Worm (Caenorhabditis elegans): ENCODE data around the gene C46C2.2.

The C46C2.2 gene

ce11 chrIV:9199939-9200202 lies 17.7 kb upstream of the C46C2.2 start, which contains the start of gene wnk-1:
wnk-1 (plus strand) TSS chrIV:9200103.
- TF ChIP-seq mep-1 (tag; optimal IDR thresholded peaks at IDR 0.05) (no peak), hlh-17 (GFP tag; optimal IDR thresholded peaks at IDR 0.05; ENCODE audit: borderline replicate concordance) (no peak)

ce11 chrIV:9210841-9211240 lies 6.7 kb upstream of the C46C2.2 start:
- TF ChIP-seq unc-62 (GFP tag; optimal IDR thresholded peaks at IDR 0.05), result no peak
- TF ChIP-seq nhr-11 (tag; optimal IDR thresholded peaks at IDR 0.05), result no peak
- TF ChIP-seq efl-1 (optimal IDR thresholded peaks at IDR 0.05), result no peak
- peak in 1 of 2 experiments; percentile 63 for TF ChIP-seq efl-1 (GFP tag; optimal IDR thresholded peaks at IDR 0.05 in 1 of 2)
- TF ChIP-seq ceh-88 (GFP tag; IDR thresholded peaks at IDR 0.05), result no peak
- TF ChIP-seq dpl-1 (GFP tag; optimal IDR thresholded peaks at IDR 0.05), result no peak
- TF ChIP-seq fkh-4 (tag; optimal IDR thresholded peaks at IDR 0.05; ENCODE audit: borderline replicate concordance), result no peak
- TF ChIP-seq pag-3 (tag; optimal IDR thresholded peaks at IDR 0.05; ENCODE audit: borderline replicate concordance, insufficient read depth), result no peak
- no peak for TF ChIP-seq zag-1 (tag; optimal IDR thresholded peaks at IDR 0.05)

ce11 chrIV:9212121-9212520 lies 5.4 kb upstream of the C46C2.2 start, which contains the start of gene C46C2.6:
C46C2.6 (plus strand) TSS chrIV:9212421.
- no peak for TF ChIP-seq sox-4 (tag; optimal IDR thresholded peaks at IDR 0.05)
- no peak for TF ChIP-seq hlh-17 (GFP tag; optimal IDR thresholded peaks at IDR 0.05; ENCODE audit: borderline replicate concordance)
- TF ChIP-seq unc-62 (GFP tag; optimal IDR thresholded peaks at IDR 0.05), result no peak
- TF ChIP-seq efl-1 (optimal IDR thresholded peaks at IDR 0.05), result no peak
- TF ChIP-seq efl-1 (GFP tag; optimal IDR thresholded peaks at IDR 0.05 in 1 of 2), result peak in 1 of 2 experiments; percentile 34
- TF ChIP-seq elt-3 (tag; optimal IDR thresholded peaks at IDR 0.05), result no peak
- no peak for TF ChIP-seq ztf-11 (tag; optimal IDR thresholded peaks at IDR 0.05)
- TF ChIP-seq irx-1 (tag; optimal IDR thresholded peaks at IDR 0.05), result no peak
- peak; percentile 40 for TF ChIP-seq blmp-1 (tag; optimal IDR thresholded peaks at IDR 0.05)
- TF ChIP-seq tlp-1 (tag; optimal IDR thresholded peaks at IDR 0.05), result no peak
- TF ChIP-seq lin-39 (tag; optimal IDR thresholded peaks at IDR 0.05), result no peak

- no peak for TF ChIP-seq snu-23 (GFP tag; optimal IDR thresholded peaks at IDR 0.05)
- TF ChIP-seq nhr-76 (tag; optimal IDR thresholded peaks at IDR 0.05), result no peak
- TF ChIP-seq ceh-63 (GFP tag; optimal IDR thresholded peaks at IDR 0.05), result no peak
- TF ChIP-seq nhr-12 (tag; optimal IDR thresholded peaks at IDR 0.05), result no peak
- no peak for TF ChIP-seq fkh-4 (tag; optimal IDR thresholded peaks at IDR 0.05; ENCODE audit: borderline replicate concordance)
- TF ChIP-seq jun-1 (tag; optimal IDR thresholded peaks at IDR 0.05), result no peak
- TF ChIP-seq lin-14 (GFP tag; optimal IDR thresholded peaks at IDR 0.05), result no peak
- no peak for TF ChIP-seq sptf-1 (tag; optimal IDR thresholded peaks at IDR 0.05)
- TF ChIP-seq nhr-84 (tag; optimal IDR thresholded peaks at IDR 0.05), result no peak
- no peak for TF ChIP-seq C34B4.2 (tag; optimal IDR thresholded peaks at IDR 0.05)
- no peak for TF ChIP-seq sox-4 (tag; optimal IDR thresholded peaks at IDR 0.05)
- no peak for TF ChIP-seq ceh-8 (GFP tag; optimal IDR thresholded peaks at IDR 0.05)
- no peak for TF ChIP-seq rnt-1 (tag; optimal IDR thresholded peaks at IDR 0.05)
- no peak for TF ChIP-seq snpc-4 (tag; optimal IDR thresholded peaks at IDR 0.05)
Observed at ce11 chrIV:9214823-9215222, 2.7 kb upstream of the C46C2.2 start.

ce11 chrIV:9215824-9216223 lies 1.7 kb upstream of the C46C2.2 start:
- TF ChIP-seq nhr-237 (tag; optimal IDR thresholded peaks at IDR 0.05) (no peak), dsc-1 (tag; optimal IDR thresholded peaks at IDR 0.05) (peak; percentile 32), pax-3 (tag; optimal IDR thresholded peaks at IDR 0.05) (peak; percentile 31), egl-13 (tag; optimal IDR thresholded peaks at IDR 0.05) (peak; percentile 27), pag-3 (tag; optimal IDR thresholded peaks at IDR 0.05; ENCODE audit: borderline replicate concordance, insufficient read depth) (no peak), lin-14 (GFP tag; optimal IDR thresholded peaks at IDR 0.05) (peak; percentile 33)

All from whole organism, L1 larva.